Fruit fly (Drosophila melanogaster): ENCODE data around the gene Smyd5.

Smyd5 gene

dm6 chr3R:21187394-21188392 lies 30.9 kb downstream of the Smyd5 start (continued):
- TF ChIP-seq oc (tag; optimal IDR thresholded peaks at IDR 0.05) (peak; percentile 23), CG12391 (tag; optimal IDR thresholded peaks at IDR 0.05) (peak; percentile 9), corto (GFP tag; optimal IDR thresholded peaks at IDR 0.05) (no peak), Ada2b (GFP tag; IDR thresholded peaks at IDR 0.05) (peak; percentile 40; the same call in 1 of the 2 replicates), croc (GFP tag; conservative IDR thresholded peaks at IDR 0.05) (peak; percentile 24; the same call in 1 of the 3 replicates), danr (GFP tag; IDR thresholded peaks at IDR 0.05) (no peak), CG17912 (GFP tag; optimal IDR thresholded peaks at IDR 0.05) (no peak), sd (tag; optimal IDR thresholded peaks at IDR 0.05) (peak; percentile 96), CG6689 (GFP tag; IDR thresholded peaks at IDR 0.05) (peak; percentile 61), CG34376 (GFP tag; optimal IDR thresholded peaks at IDR 0.05) (no peak), Hr3 (GFP tag; optimal IDR thresholded peaks at IDR 0.05) (peak; percentile 5), ase (GFP tag; IDR thresholded peaks at IDR 0.05) (0 out of 3 replicates have a peak, but pooled peaks have one; percentile 14), CG11504 (tag; optimal IDR thresholded peaks at IDR 0.05) (peak; percentile 58), Fer3 (tag; optimal IDR thresholded peaks at IDR 0.05) (peak; percentile 6), CG30020 (tag; optimal IDR thresholded peaks at IDR 0.05) (no peak), H15 (GFP tag; IDR thresholded peaks at IDR 0.05) (no peak), gce (GFP tag; IDR thresholded peaks at IDR 0.05) (0 out of 3 replicates have a peak, but pooled peaks have one; percentile 61), sug (tag; optimal IDR thresholded peaks at IDR 0.05) (peak; percentile 12), hkb (optimal IDR thresholded peaks at IDR 0.05) (no peak), hkb (GFP tag; IDR thresholded peaks at IDR 0.05) (peak; percentile 74), esg (GFP tag; conservative IDR thresholded peaks at IDR 0.05) (peak; percentile 15; the same call in 1 of the 2 replicates), CG3838 (GFP tag; optimal IDR thresholded peaks at IDR 0.05) (no peak), run (tag; optimal IDR thresholded peaks at IDR 0.05) (no peak), CG2678 (tag; optimal IDR thresholded peaks at IDR 0.05) (peak; percentile 56), CG9797 (GFP tag; optimal IDR thresholded peaks at IDR 0.05) (no peak), H2.0 (GFP tag; IDR thresholded peaks at IDR 0.05) (0 out of 2 replicates have a peak, but pooled peaks have one; percentile 8), pnt (GFP tag; optimal IDR thresholded peaks at IDR 0.05) (peak; percentile 24), jing (GFP tag; optimal IDR thresholded peaks at IDR 0.05) (no peak), klu (GFP tag; IDR thresholded peaks at IDR 0.05) (peak; percentile 54; the same call in 1 of the 2 replicates), CG9817 (tag; optimal IDR thresholded peaks at IDR 0.05) (peak; percentile 40), zfh2 (GFP tag; optimal IDR thresholded peaks at IDR 0.05) (peak; percentile 37), Antp (GFP tag; optimal IDR thresholded peaks at IDR 0.05) (peak; percentile 2), C15 (GFP tag; IDR thresholded peaks at IDR 0.05) (no peak), Meics (GFP tag; optimal IDR thresholded peaks at IDR 0.05) (peak; percentile 61), CG32767 (GFP tag; IDR thresholded peaks at IDR 0.05) (0 out of 2 replicates have a peak, but pooled peaks have one; percentile 17), CG18619 (GFP tag; optimal IDR thresholded peaks at IDR 0.05) (peak; percentile 62), rib (GFP tag; IDR thresholded peaks at IDR 0.05) (peak; percentile 64), CG7556 (GFP tag; optimal IDR thresholded peaks at IDR 0.05) (peak; percentile 82), lola (GFP tag; optimal IDR thresholded peaks at IDR 0.05) (peak in 1 of 3 experiments; percentile 41), Mrtf (GFP tag; IDR thresholded peaks at IDR 0.05) (peak; percentile 53; the same call in 1 of the 3 replicates), CG8765 (GFP tag; IDR thresholded peaks at IDR 0.05) (no peak), Rx (GFP tag; IDR thresholded peaks at IDR 0.05) (0 out of 2 replicates have a peak, but pooled peaks have one; percentile 25), CG11247 (GFP tag; IDR thresholded peaks at IDR 0.05) (peak; percentile 55; the same call in 1 of the 2 replicates), slou (GFP tag; optimal IDR thresholded peaks at IDR 0.05) (no peak), eve (GFP tag; optimal IDR thresholded peaks at IDR 0.05) (peak in 1 of 2 experiments; percentile 62), Atf3 (GFP tag; optimal IDR thresholded peaks at IDR 0.05) (peak; percentile 46), Sin3A (optimal IDR thresholded peaks at IDR 0.05) (no peak), kni (GFP tag; optimal IDR thresholded peaks at IDR 0.05) (peak; percentile 40), dysf (GFP tag; IDR thresholded peaks at IDR 0.05) (peak; percentile 70; the same call in 2 of the 3 replicates)
